In genomic region chr3L:17113219-17113618, dm6 we compare ENCODE assay signal across 1 fruit fly cellular context.
TF ChIP-seq lines count a peak whose summit lies in the region.

No protein-coding gene starts in this region.

TF ChIP-seq in whole organism, embryonic, 481 proteins besides CTCF, POLR2A, EP300 and RAD21 (continued from another document):
- TF ChIP-seq CG2199 (GFP tag; IDR thresholded peaks at IDR 0.05; lab: Robert Waterston, UW) (no peak), croc (GFP tag; conservative IDR thresholded peaks at IDR 0.05; lab: Robert Waterston, UW) (peak; percentile 34; the same call in 1 of the 3 replicates), CG6683 (GFP tag; optimal IDR thresholded peaks at IDR 0.05; lab: Kevin White, UChicago) (peak; percentile 40), CG6254 (GFP tag; optimal IDR thresholded peaks at IDR 0.05; lab: Kevin White, UChicago) (peak; percentile 37), Mes4 (GFP tag; optimal IDR thresholded peaks at IDR 0.05; lab: Kevin White, UChicago) (no peak), dmrt99B (tag; optimal IDR thresholded peaks at IDR 0.05; lab: Kevin White, UChicago) (peak; percentile 83), Rfx (GFP tag; IDR thresholded peaks at IDR 0.05; lab: Robert Waterston, UW) (peak; percentile 46), CG11093 (GFP tag; IDR thresholded peaks at IDR 0.05; lab: Robert Waterston, UW) (peak; percentile 26; the same call in 1 of the 3 replicates), CG9437 (GFP tag; optimal IDR thresholded peaks at IDR 0.05; lab: Kevin White, UChicago) (peak; percentile 2), kah (GFP tag; optimal IDR thresholded peaks at IDR 0.05; lab: Kevin White, UChicago) (no peak), kni (GFP tag; optimal IDR thresholded peaks at IDR 0.05; lab: Kevin White, UChicago) (no peak), CG8388 (GFP tag; optimal IDR thresholded peaks at IDR 0.05; lab: Kevin White, UChicago) (peak; percentile 22), gsb-n (tag; optimal IDR thresholded peaks at IDR 0.05; lab: Kevin White, UChicago) (peak; percentile 21), tap (tag; optimal IDR thresholded peaks at IDR 0.05; lab: Kevin White, UChicago) (peak; percentile 64), Nf-YC (tag; optimal IDR thresholded peaks at IDR 0.05; lab: Kevin White, UChicago) (peak; percentile 19), gem (tag; optimal IDR thresholded peaks at IDR 0.05; lab: Kevin White, UChicago) (peak; percentile 54), Usf (GFP tag; optimal IDR thresholded peaks at IDR 0.05; lab: Kevin White, UChicago) (no peak), CG18262 (tag; optimal IDR thresholded peaks at IDR 0.05; lab: Kevin White, UChicago) (peak; percentile 71), Asciz (GFP tag; optimal IDR thresholded peaks at IDR 0.05; lab: Kevin White, UChicago) (peak; percentile 53), CG14441 (GFP tag; IDR thresholded peaks at IDR 0.05; lab: Robert Waterston, UW) (peak; percentile 34), sens (GFP tag; lab: Kevin White, UChicago) (peak; percentile 84), Blimp-1 (GFP tag; optimal IDR thresholded peaks at IDR 0.05; lab: Kevin White, UChicago) (peak; percentile 76), sob (GFP tag; IDR thresholded peaks at IDR 0.05; lab: Robert Waterston, UW) (peak; percentile 45; the same call in 1 of the 2 replicates), prd (optimal IDR thresholded peaks at IDR 0.05; lab: Kevin White, UChicago) (no peak), prd (GFP tag; IDR thresholded peaks at IDR 0.05; lab: Robert Waterston, UW) (peak; percentile 62), Xrp1 (GFP tag; IDR thresholded peaks at IDR 0.05; lab: Robert Waterston, UW) (peak; percentile 79), CG17361 (GFP tag; IDR thresholded peaks at IDR 0.05; lab: Robert Waterston, UW) (peak; percentile 66), ranshi (GFP tag; IDR thresholded peaks at IDR 0.05; lab: Robert Waterston, UW) (peak; percentile 61), HLH3B (GFP tag; IDR thresholded peaks at IDR 0.05; lab: Robert Waterston, UW) (peak; percentile 41; the same call in 1 of the 2 replicates), sisA (GFP tag; IDR thresholded peaks at IDR 0.05; lab: Robert Waterston, UW) (no peak), CG14667 (GFP tag; IDR thresholded peaks at IDR 0.05; lab: Robert Waterston, UW) (0 out of 2 replicates have a peak, but pooled peaks have one; percentile 34), Stat92E (GFP tag; optimal IDR thresholded peaks at IDR 0.05; lab: Kevin White, UChicago) (no peak), CG1647 (GFP tag; optimal IDR thresholded peaks at IDR 0.05; lab: Kevin White, UChicago) (no peak), CG16863 (GFP tag; optimal IDR thresholded peaks at IDR 0.05; lab: Kevin White, UChicago) (no peak), CG6813 (GFP tag; optimal IDR thresholded peaks at IDR 0.05; lab: Kevin White, UChicago) (peak; percentile 4), repo (GFP tag; optimal IDR thresholded peaks at IDR 0.05; lab: Kevin White, UChicago) (no peak), HHEX (GFP tag; optimal IDR thresholded peaks at IDR 0.05; lab: Kevin White, UChicago) (peak; percentile 12), gce (GFP tag; IDR thresholded peaks at IDR 0.05; lab: Robert Waterston, UW) (no peak), cwo (GFP tag; optimal IDR thresholded peaks at IDR 0.05; lab: Kevin White, UChicago) (peak; percentile 18), Mrtf (GFP tag; IDR thresholded peaks at IDR 0.05; lab: Robert Waterston, UW) (peak; percentile 35; the same call in 1 of the 3 replicates), Fer1 (GFP tag; optimal IDR thresholded peaks at IDR 0.05; lab: Kevin White, UChicago) (peak; percentile 78), NfI (GFP tag; optimal IDR thresholded peaks at IDR 0.05; lab: Kevin White, UChicago) (no peak), CG15514 (GFP tag; optimal IDR thresholded peaks at IDR 0.05; lab: Kevin White, UChicago) (peak; percentile 40), vvl (GFP tag; IDR thresholded peaks at IDR 0.05; lab: Robert Waterston, UW) (peak; percentile 78), CG11723 (GFP tag; optimal IDR thresholded peaks at IDR 0.05; lab: Kevin White, UChicago) (no peak), phol (tag; optimal IDR thresholded peaks at IDR 0.05; lab: Kevin White, UChicago) (peak; percentile 49), CG1024 (GFP tag; IDR thresholded peaks at IDR 0.05; lab: Robert Waterston, UW) (peak; percentile 31; the same call in 1 of the 2 replicates), TFAM (GFP tag; optimal IDR thresholded peaks at IDR 0.05; lab: Kevin White, UChicago) (no peak), nmo (GFP tag; optimal IDR thresholded peaks at IDR 0.05; lab: Kevin White, UChicago) (peak; percentile 3), CG7556 (GFP tag; optimal IDR thresholded peaks at IDR 0.05; lab: Kevin White, UChicago) (peak; percentile 42), CG3281 (GFP tag; optimal IDR thresholded peaks at IDR 0.05; lab: Kevin White, UChicago) (peak; percentile 57), D (optimal IDR thresholded peaks at IDR 0.05; lab: Kevin White, UChicago) (no peak), D (GFP tag; optimal IDR thresholded peaks at IDR 0.05; lab: Kevin White, UChicago) (peak; percentile 49), CG12104 (GFP tag; optimal IDR thresholded peaks at IDR 0.05; lab: Kevin White, UChicago) (peak; percentile 8), lab (GFP tag; optimal IDR thresholded peaks at IDR 0.05; lab: Kevin White, UChicago) (peak; percentile 78), Dfd (GFP tag; optimal IDR thresholded peaks at IDR 0.05; lab: Kevin White, UChicago) (no peak), B-H1 (GFP tag; IDR thresholded peaks at IDR 0.05; lab: Robert Waterston, UW) (peak; percentile 40; the same call in 2 of the 3 replicates), stc (GFP tag; IDR thresholded peaks at IDR 0.05; lab: Robert Waterston, UW) (peak; percentile 20; the same call in 1 of the 2 replicates), CG9215 (GFP tag; IDR thresholded peaks at IDR 0.05; lab: Robert Waterston, UW) (peak; percentile 47; the same call in 1 of the 2 replicates), CG9727 (GFP tag; optimal IDR thresholded peaks at IDR 0.05; lab: Kevin White, UChicago) (peak; percentile 25), eyg (GFP tag; optimal IDR thresholded peaks at IDR 0.05; lab: Kevin White, UChicago) (no peak), Fer3 (tag; optimal IDR thresholded peaks at IDR 0.05; lab: Kevin White, UChicago) (peak; percentile 13), CG5180 (GFP tag; optimal IDR thresholded peaks at IDR 0.05; lab: Kevin White, UChicago) (peak; percentile 15), ssp (GFP tag; IDR thresholded peaks at IDR 0.05; lab: Robert Waterston, UW) (peak; percentile 47; the same call in 1 of the 2 replicates), CG7839 (tag; optimal IDR thresholded peaks at IDR 0.05; lab: Kevin White, UChicago) (peak; percentile 58), Med (GFP tag; lab: Kevin White, UChicago) (no peak), ATbp (GFP tag; optimal IDR thresholded peaks at IDR 0.05; lab: Kevin White, UChicago) (peak; percentile 54), E2f2 (GFP tag; IDR thresholded peaks at IDR 0.05; lab: Robert Waterston, UW) (no peak), CG17829 (tag; optimal IDR thresholded peaks at IDR 0.05; lab: Kevin White, UChicago) (peak; percentile 67), ase (GFP tag; IDR thresholded peaks at IDR 0.05; lab: Robert Waterston, UW) (peak; percentile 45; the same call in 1 of the 3 replicates), CG3838 (GFP tag; optimal IDR thresholded peaks at IDR 0.05; lab: Kevin White, UChicago) (no peak), Dbx (GFP tag; IDR thresholded peaks at IDR 0.05; lab: Robert Waterston, UW) (0 out of 3 replicates have a peak, but pooled peaks have one; percentile 31), hkb (optimal IDR thresholded peaks at IDR 0.05; lab: Kevin White, UChicago) (no peak), hkb (GFP tag; IDR thresholded peaks at IDR 0.05; lab: Robert Waterston, UW) (peak; percentile 72), CG4404 (GFP tag; IDR thresholded peaks at IDR 0.05; lab: Robert Waterston, UW) (peak; percentile 27; the same call in 1 of the 2 replicates), CG18599 (GFP tag; optimal IDR thresholded peaks at IDR 0.05; lab: Kevin White, UChicago) (peak; percentile 60), hbn (GFP tag; IDR thresholded peaks at IDR 0.05; lab: Robert Waterston, UW; ENCODE audit: partially characterized antibody) (no peak), ash1 (GFP tag; optimal IDR thresholded peaks at IDR 0.05; lab: Kevin White, UChicago) (no peak), CG10147 (GFP tag; optimal IDR thresholded peaks at IDR 0.05; lab: Kevin White, UChicago) (peak; percentile 49), CG7745 (tag; optimal IDR thresholded peaks at IDR 0.05; lab: Kevin White, UChicago) (no peak), dysf (GFP tag; IDR thresholded peaks at IDR 0.05; lab: Robert Waterston, UW) (peak; percentile 59), CG9817 (tag; optimal IDR thresholded peaks at IDR 0.05; lab: Kevin White, UChicago) (no peak), CG2678 (tag; optimal IDR thresholded peaks at IDR 0.05; lab: Kevin White, UChicago) (peak; percentile 13), ind (GFP tag; optimal IDR thresholded peaks at IDR 0.05; lab: Kevin White, UChicago) (peak; percentile 1), Meics (GFP tag; optimal IDR thresholded peaks at IDR 0.05; lab: Kevin White, UChicago) (peak; percentile 20), danr (GFP tag; IDR thresholded peaks at IDR 0.05; lab: Robert Waterston, UW) (0 out of 2 replicates have a peak, but pooled peaks have one; percentile 34), ara (GFP tag; IDR thresholded peaks at IDR 0.05; lab: Robert Waterston, UW) (peak; percentile 53; the same call in 1 of the 2 replicates), NFAT (GFP tag; IDR thresholded peaks at IDR 0.05; lab: Robert Waterston, UW) (no peak), CG8924 (tag; optimal IDR thresholded peaks at IDR 0.05; lab: Kevin White, UChicago) (peak; percentile 38), CG1792 (GFP tag; optimal IDR thresholded peaks at IDR 0.05; lab: Kevin White, UChicago) (no peak), fd96Cb (tag; optimal IDR thresholded peaks at IDR 0.05; lab: Kevin White, UChicago) (peak; percentile 67), chif (GFP tag; optimal IDR thresholded peaks at IDR 0.05; lab: Kevin White, UChicago) (no peak), ttk (GFP tag; IDR thresholded peaks at IDR 0.05; lab: Robert Waterston, UW) (peak; percentile 55), CG7372 (GFP tag; IDR thresholded peaks at IDR 0.05; lab: Robert Waterston, UW) (no peak), CG11696 (GFP tag; IDR thresholded peaks at IDR 0.05; lab: Robert Waterston, UW) (0 out of 2 replicates have a peak, but pooled peaks have one; percentile 24), CG4617 (GFP tag; optimal IDR thresholded peaks at IDR 0.05; lab: Kevin White, UChicago; ENCODE audit: borderline replicate concordance) (no peak), CG4424 (GFP tag; optimal IDR thresholded peaks at IDR 0.05; lab: Kevin White, UChicago) (peak; percentile 35), CG6765 (GFP tag; optimal IDR thresholded peaks at IDR 0.05; lab: Kevin White, UChicago) (peak; percentile 12), CG11504 (tag; optimal IDR thresholded peaks at IDR 0.05; lab: Kevin White, UChicago) (peak; percentile 81), CG4820 (GFP tag; optimal IDR thresholded peaks at IDR 0.05; lab: Kevin White, UChicago) (peak; percentile 37), zfh1 (GFP tag; IDR thresholded peaks at IDR 0.05; lab: Robert Waterston, UW) (peak; percentile 40; the same call in 1 of the 3 replicates), lmd (GFP tag; IDR thresholded peaks at IDR 0.05; lab: Robert Waterston, UW) (peak; percentile 41; the same call in 1 of the 2 replicates)
TF ChIP-seq in whole organism, embryonic: peak in this region for 94.
